Fruit fly (Drosophila melanogaster) whole organism, embryonic: ENCODE data around the gene CG10301.

Source experiments
- Abd-B ChIP-seq: fragments of 200-800 bp; sonication (Bioruptor generic); optimal IDR thresholded peaks from 2 replicates; lab custom pipeline; 2018; ENCODE audit warnings: missing biosample characterization, mild to moderate bottlenecking, missing genetic modification characterization, moderate library complexity
- Ada2b ChIP-seq: fragments of 200-800 bp; sonication (Bioruptor generic); IDR thresholded peaks from 2 replicates; pipeline ENCODE4 v1.3.6; 2022; ENCODE audit warnings: missing biosample characterization, missing genetic modification characterization
- Adf1 ChIP-seq: fragments of 200-800 bp; sonication (Bioruptor generic); IDR thresholded peaks from 2 replicates; pipeline ENCODE4 v1.3.6; 2022; ENCODE audit warnings: missing biosample characterization, missing genetic modification characterization
- B-H2 ChIP-seq: fragments of 200-800 bp; sonication (Bioruptor generic); optimal IDR thresholded peaks from 2 replicates; lab custom pipeline; 2018; ENCODE audit warnings: missing biosample characterization, mild to moderate bottlenecking, missing genetic modification characterization
- Bgb ChIP-seq: fragments of 200-800 bp; sonication (Bioruptor generic); IDR thresholded peaks from 2 replicates; pipeline ENCODE4 v1.3.6; 2022; ENCODE audit warnings: missing biosample characterization, missing genetic modification characterization; ENCODE audit not compliant: partially characterized antibody
- CG10565 ChIP-seq: fragments of 200-800 bp; sonication (Bioruptor generic); optimal IDR thresholded peaks from 3 replicates; lab custom pipeline; 2016; ENCODE audit warnings: missing biosample characterization, mild to moderate bottlenecking, missing genetic modification characterization
- CG11085 ChIP-seq: fragments of 200-800 bp; sonication (Bioruptor generic); IDR thresholded peaks from 2 replicates; pipeline ENCODE4 v1.3.6; 2022; ENCODE audit warnings: missing biosample characterization, missing genetic modification characterization
- CG12219 ChIP-seq: fragments of 200-800 bp; sonication (Bioruptor generic); optimal IDR thresholded peaks from 3 replicates; lab custom pipeline; 2018; ENCODE audit warnings: missing biosample characterization, mild to moderate bottlenecking, missing genetic modification characterization
- CG12299 ChIP-seq: fragments of 200-800 bp; sonication (Bioruptor generic); optimal IDR thresholded peaks from 2 replicates; lab custom pipeline; 2018; ENCODE audit warnings: missing biosample characterization, mild to moderate bottlenecking, missing genetic modification characterization
- CG14441 ChIP-seq: fragments of 200-800 bp; sonication (Bioruptor generic); IDR thresholded peaks from 2 replicates; pipeline ENCODE4 v1.3.6; 2022; ENCODE audit warnings: missing biosample characterization, missing genetic modification characterization
- CG14667 ChIP-seq: fragments of 200-800 bp; sonication (Bioruptor generic); IDR thresholded peaks from 2 replicates; pipeline ENCODE4 v1.3.6; 2022; ENCODE audit warnings: missing biosample characterization, missing genetic modification characterization
- CG17359 ChIP-seq: fragments of 200-800 bp; sonication (Bioruptor generic); optimal IDR thresholded peaks from 3 replicates; lab custom pipeline; 2018; ENCODE audit warnings: missing biosample characterization, mild to moderate bottlenecking, missing genetic modification characterization, moderate library complexity
- CG1792 ChIP-seq: fragments of 200-800 bp; sonication (Bioruptor generic); optimal IDR thresholded peaks from 2 replicates; lab custom pipeline; 2016; ENCODE audit warnings: missing biosample characterization, missing genetic modification characterization
- CG18011 ChIP-seq: fragments of 200-800 bp; sonication (Bioruptor generic); optimal IDR thresholded peaks from 2 replicates; lab custom pipeline; 2017; ENCODE audit warnings: missing biosample characterization, missing genetic modification characterization, mild to moderate bottlenecking, moderate library complexity, missing genotype
- CG2712 ChIP-seq: fragments of 200-800 bp; optimal IDR thresholded peaks from 3 replicates; lab custom pipeline; 2019; ENCODE audit warnings: missing biosample characterization, mild to moderate bottlenecking, missing genetic modification characterization, moderate library complexity
- CG33557 ChIP-seq: fragments of 200-800 bp; sonication (Bioruptor generic); optimal IDR thresholded peaks from 2 replicates; lab custom pipeline; 2019; ENCODE audit warnings: missing biosample characterization, mild to moderate bottlenecking, missing genetic modification characterization, moderate library complexity
- CG4707 ChIP-seq: fragments of 200-800 bp; sonication (Bioruptor generic); optimal IDR thresholded peaks from 2 replicates; lab custom pipeline; 2018; ENCODE audit warnings: missing biosample characterization, mild to moderate bottlenecking, missing genetic modification characterization, moderate library complexity
- CG8089 ChIP-seq: fragments of 200-800 bp; sonication (Bioruptor generic); optimal IDR thresholded peaks from 3 replicates; lab custom pipeline; 2016; ENCODE audit warnings: missing biosample characterization, missing genetic modification characterization
- CG9797 ChIP-seq: fragments of 200-800 bp; sonication (Bioruptor generic); optimal IDR thresholded peaks from 3 replicates; lab custom pipeline; 2018; ENCODE audit warnings: missing biosample characterization, mild to moderate bottlenecking, missing genetic modification characterization
- D ChIP-seq, 2 experiments: fragments of 200-800 bp in 1 of 2; fragments of >200 bp in 1 of 2; sonication (Bioruptor generic) in 1 of 2; optimal IDR thresholded peaks; 2 replicates in 1 of 2; 3 replicates in 1 of 2; lab custom pipeline; 2017; ENCODE audit warnings: mild to moderate bottlenecking in 1 of 2, missing biosample characterization in 1 of 2, missing genetic modification characterization in 1 of 2, missing genetic modification reagents in 1 of 2
- Dad ChIP-seq: fragments of 200-800 bp; sonication (Bioruptor generic); optimal IDR thresholded peaks from 3 replicates; lab custom pipeline; 2016; ENCODE audit warnings: missing biosample characterization, missing genetic modification characterization
- Dref ChIP-seq: fragments of 200-800 bp; sonication (Bioruptor generic); IDR thresholded peaks from 2 replicates; pipeline ENCODE4 v1.3.6; 2022; ENCODE audit warnings: missing biosample characterization, missing genetic modification characterization
- ERR ChIP-seq: fragments of 200-800 bp; sonication (Bioruptor generic); optimal IDR thresholded peaks from 2 replicates; lab custom pipeline; 2016; ENCODE audit warnings: missing biosample characterization, missing genetic modification characterization
- HLH54F ChIP-seq: fragments of 200-800 bp; sonication (Bioruptor generic); optimal IDR thresholded peaks from 3 replicates; lab custom pipeline; 2016; ENCODE audit warnings: missing biosample characterization, missing genetic modification characterization
- HmgZ ChIP-seq: fragments of 200-800 bp; sonication (Bioruptor generic); optimal IDR thresholded peaks from 2 replicates; lab custom pipeline; 2018; ENCODE audit warnings: missing biosample characterization, mild to moderate bottlenecking, missing genetic modification characterization
- Hr78 ChIP-seq, 2 experiments: fragments of 200-800 bp in 1 of 2; fragments of >200 bp in 1 of 2; sonication (Bioruptor generic) in 1 of 2; optimal IDR thresholded peaks; 2 replicates each; lab custom pipeline; 2017 to 2019; ENCODE audit warnings: missing biosample characterization in 2 of 2, missing genetic modification characterization in 2 of 2, mild to moderate bottlenecking in 1 of 2, moderate library complexity in 1 of 2
- NFAT ChIP-seq: fragments of 200-800 bp; sonication (Bioruptor generic); IDR thresholded peaks from 2 replicates; pipeline ENCODE4 v1.3.6; 2022; ENCODE audit warnings: missing biosample characterization, missing genetic modification characterization
- Oaz ChIP-seq: fragments of 200-800 bp; sonication (Bioruptor generic); IDR thresholded peaks from 2 replicates; pipeline ENCODE4 v1.3.6; 2022; ENCODE audit warnings: missing biosample characterization, missing genetic modification characterization
- Scr ChIP-seq: fragments of 200-800 bp; sonication (Bioruptor generic); IDR thresholded peaks from 2 replicates; pipeline ENCODE4 v1.3.6; 2022; ENCODE audit warnings: missing biosample characterization, missing genetic modification characterization; ENCODE audit not compliant: partially characterized antibody
- al ChIP-seq: fragments of 200-800 bp; sonication (Bioruptor generic); IDR thresholded peaks from 2 replicates; pipeline ENCODE4 v1.3.6; 2022; ENCODE audit warnings: missing biosample characterization, missing genetic modification characterization
- cas ChIP-seq: fragments of 200-800 bp; sonication (Bioruptor generic); IDR thresholded peaks from 2 replicates; pipeline ENCODE4 v1.3.6; 2022; ENCODE audit warnings: missing biosample characterization, missing genetic modification characterization
- cg ChIP-seq: fragments of 200-800 bp; sonication (Bioruptor generic); optimal IDR thresholded peaks from 3 replicates; lab custom pipeline; 2019; ENCODE audit warnings: missing biosample characterization, mild to moderate bottlenecking, missing genetic modification characterization, moderate library complexity
- dan ChIP-seq: fragments of 200-800 bp; sonication (Bioruptor generic); IDR thresholded peaks from 2 replicates; pipeline ENCODE4 v1.3.6; 2022; ENCODE audit warnings: missing biosample characterization, missing genetic modification characterization
- danr ChIP-seq: fragments of 200-800 bp; sonication (Bioruptor generic); IDR thresholded peaks from 2 replicates; pipeline ENCODE4 v1.3.6; 2022; ENCODE audit warnings: missing biosample characterization, missing genetic modification characterization
- eyg ChIP-seq: fragments of 200-800 bp; sonication (Bioruptor generic); optimal IDR thresholded peaks from 3 replicates; lab custom pipeline; 2016; ENCODE audit warnings: missing biosample characterization, missing genetic modification characterization
- fd3F ChIP-seq: fragments of 200-800 bp; sonication (Bioruptor generic); optimal IDR thresholded peaks from 2 replicates; lab custom pipeline; 2018; ENCODE audit warnings: missing biosample characterization, mild to moderate bottlenecking, missing genetic modification characterization, moderate library complexity
- grau ChIP-seq: fragments of 200-800 bp; optimal IDR thresholded peaks from 3 replicates; lab custom pipeline; 2019; ENCODE audit warnings: missing biosample characterization, mild to moderate bottlenecking, missing genetic modification characterization, moderate library complexity
- h ChIP-seq: fragments of >200 bp; optimal IDR thresholded peaks from 2 replicates; lab custom pipeline; 2017
- klu ChIP-seq: fragments of 200-800 bp; sonication (Bioruptor generic); IDR thresholded peaks from 2 replicates; pipeline ENCODE4 v1.3.6; 2022; ENCODE audit warnings: missing biosample characterization, missing genetic modification characterization
- lbe ChIP-seq: fragments of 200-800 bp; sonication (Bioruptor generic); optimal IDR thresholded peaks from 2 replicates; lab custom pipeline; 2016; ENCODE audit warnings: missing biosample characterization, mild to moderate bottlenecking, missing genetic modification characterization
- lov ChIP-seq, 2 experiments: fragments of 200-800 bp in 1 of 2; fragments of >200 bp in 1 of 2; sonication (Bioruptor generic) in 1 of 2; IDR thresholded peaks in 1 of 2; optimal IDR thresholded peaks in 1 of 2; 2 replicates in 1 of 2; 3 replicates in 1 of 2; pipeline versions ENCODE4 v1.3.6 to Lab custom; 2017 to 2022; ENCODE audit warnings: missing biosample characterization in 1 of 2, missing genetic modification characterization in 1 of 2
- p53 ChIP-seq: fragments of 200-800 bp; sonication (Bioruptor generic); optimal IDR thresholded peaks from 2 replicates; lab custom pipeline; 2016; ENCODE audit warnings: missing biosample characterization, missing genetic modification characterization
- pan ChIP-seq, 4 experiments: fragments of >200 bp in 3 of 4; fragments of 200-800 bp in 1 of 4; sonication (Bioruptor generic) in 1 of 4; optimal IDR thresholded peaks in 3 of 4; IDR thresholded peaks in 1 of 4; 2 replicates each; pipeline versions ENCODE4 v1.3.6 to Lab custom; 2017 to 2022; ENCODE audit warnings: missing biosample characterization in 2 of 4, missing genetic modification characterization in 2 of 4, mixed read lengths in 1 of 4
- pfk ChIP-seq: fragments of 200-800 bp; sonication (Bioruptor generic); optimal IDR thresholded peaks from 2 replicates; lab custom pipeline; 2018; ENCODE audit warnings: missing biosample characterization, mild to moderate bottlenecking, missing genetic modification characterization, moderate library complexity
- pum ChIP-seq: fragments of 200-800 bp; sonication (Bioruptor generic); optimal IDR thresholded peaks from 2 replicates; lab custom pipeline; 2016; ENCODE audit warnings: missing biosample characterization, missing genetic modification characterization
- sd ChIP-seq: fragments of 200-800 bp; sonication (Bioruptor generic); optimal IDR thresholded peaks from 3 replicates; lab custom pipeline; 2018; ENCODE audit warnings: missing biosample characterization, mild to moderate bottlenecking, missing genetic modification characterization, moderate library complexity
- seq ChIP-seq: fragments of 200-800 bp; sonication (Bioruptor generic); IDR thresholded peaks from 2 replicates; pipeline ENCODE4 v1.3.6; 2022; ENCODE audit warnings: missing biosample characterization, missing genetic modification characterization
- zfh2 ChIP-seq: fragments of 200-800 bp; sonication (Bioruptor generic); optimal IDR thresholded peaks from 2 replicates; lab custom pipeline; 2016; ENCODE audit warnings: missing biosample characterization, missing genetic modification characterization

The CG10301 gene

dm6 chr3R:23722680-23723372 lies 12.9 kb downstream of the CG10301 start, which contains the start of gene CG10365 (continued):
- TF ChIP-seq dan (GFP tag; lab: Robert Waterston, UW) (no peak), cg (GFP tag; lab: Kevin White, UChicago) (no peak), Dad (GFP tag; lab: Kevin White, UChicago) (no peak), CG17359 (peak; percentile 93), CG8089 (no peak), danr (peak; percentile 50; the same call in 1 of the 2 replicates), pan (optimal IDR thresholded peaks at IDR 0.05; lab: Kevin White, UChicago) (no peak), pan (GFP tag; optimal IDR thresholded peaks at IDR 0.05 in 1 of 2, IDR thresholded peaks at IDR 0.05 in 1 of 2) (peak in 1 of 2 experiments; percentile 93), lbe (GFP tag; lab: Kevin White, UChicago) (peak; percentile 3), Scr (GFP tag; lab: Robert Waterston, UW) (no peak), Bgb (GFP tag; lab: Robert Waterston, UW) (no peak), Adf1 (peak; percentile 50), HmgZ (tag; lab: Kevin White, UChicago) (peak; percentile 80), ERR (GFP tag; lab: Kevin White, UChicago) (no peak), zfh2 (GFP tag; lab: Kevin White, UChicago) (no peak), Oaz (GFP tag; lab: Robert Waterston, UW) (peak; percentile 67), pfk (GFP tag; lab: Kevin White, UChicago) (no peak), CG14667 (GFP tag; lab: Robert Waterston, UW) (peak; percentile 62), lov (optimal IDR thresholded peaks at IDR 0.05; lab: Kevin White, UChicago) (no peak), lov (GFP tag; IDR thresholded peaks at IDR 0.05; lab: Robert Waterston, UW) (no peak), h (lab: Kevin White, UChicago) (no peak), al (peak; percentile 68), NFAT (GFP tag; lab: Robert Waterston, UW) (peak; percentile 50; the same call in 1 of the 2 replicates), grau (tag; lab: Kevin White, UChicago) (peak; percentile 86), eyg (GFP tag; lab: Kevin White, UChicago) (no peak), p53 (GFP tag; lab: Kevin White, UChicago) (no peak), HLH54F (no peak), Hr78 (GFP tag; optimal IDR thresholded peaks at IDR 0.05; lab: Kevin White, UChicago) (peak in 1 of 2 experiments; percentile 33), CG11085 (GFP tag; lab: Robert Waterston, UW) (peak; percentile 76), CG1792 (GFP tag; lab: Kevin White, UChicago) (no peak), D (optimal IDR thresholded peaks at IDR 0.05; lab: Kevin White, UChicago) (no peak), D (GFP tag; optimal IDR thresholded peaks at IDR 0.05; lab: Kevin White, UChicago) (peak; percentile 42), Abd-B (peak; percentile 43), fd3F (GFP tag; lab: Kevin White, UChicago) (peak; percentile 90), CG4707 (no peak), sd (tag; lab: Kevin White, UChicago) (peak; percentile 65), Ada2b (GFP tag; lab: Robert Waterston, UW) (peak; percentile 88), CG33557 (GFP tag; lab: Kevin White, UChicago) (no peak), CG9797 (GFP tag; lab: Kevin White, UChicago) (no peak), pum (GFP tag; lab: Kevin White, UChicago) (no peak), cas (GFP tag; lab: Robert Waterston, UW) (0 out of 2 replicates have a peak, but pooled peaks have one; percentile 50), CG12299 (peak; percentile 77), klu (GFP tag; lab: Robert Waterston, UW) (peak; percentile 75), CG12219 (GFP tag; lab: Kevin White, UChicago) (peak; percentile 59), CG18011 (GFP tag; lab: Kevin White, UChicago) (peak; percentile 34), CG10565 (GFP tag; lab: Kevin White, UChicago) (no peak), B-H2 (GFP tag; lab: Kevin White, UChicago) (peak; percentile 59), CG14441 (GFP tag; lab: Robert Waterston, UW) (peak; percentile 83), seq (GFP tag; lab: Robert Waterston, UW) (peak; percentile 67), CG2712 (tag; lab: Kevin White, UChicago) (peak; percentile 84), Dref (no peak)
